Worm (Caenorhabditis elegans) whole organism, L1 larva: ENCODE measurements around the gene srm-3.
A peak's percentile ranks its signal among the peaks of the same experiment; 100 is the strongest.

Experiments
- aly-2 ChIP-seq: fragments of 150-350 bp; optimal IDR thresholded peaks from 2 replicates; lab custom pipeline; 2014; ENCODE audit warnings: missing biosample characterization, missing genetic modification characterization
- ama-1 ChIP-seq: fragments of 150-350 bp; optimal IDR thresholded peaks from 2 replicates; lab custom pipeline; 2014
- blmp-1 ChIP-seq: fragments of 150-350 bp; optimal IDR thresholded peaks from 2 replicates; lab custom pipeline; 2014; ENCODE audit warnings: missing biosample characterization, missing genetic modification characterization
- ces-1 ChIP-seq: fragments of 150-350 bp; optimal IDR thresholded peaks from 2 replicates; lab custom pipeline; 2014; ENCODE audit warnings: missing biosample characterization, missing genetic modification reagents, missing genetic modification characterization
- egl-27 ChIP-seq, 2 experiments: fragments of 150-350 bp in 1 of 2; sonication (generic microtip); optimal IDR thresholded peaks; 3 replicates each; lab custom pipeline; 2017 to 2018; ENCODE audit warnings: missing biosample characterization in 2 of 2, missing genetic modification characterization in 2 of 2, missing genetic modification reagents in 2 of 2
- elt-2 ChIP-seq: sonication (generic microtip); optimal IDR thresholded peaks from 2 replicates; lab custom pipeline; 2016; ENCODE audit warnings: missing genetic modification characterization, mild to moderate bottlenecking, inconsistent platforms, missing compliant biosample characterization, missing genetic modification reagents
- ets-5 ChIP-seq: fragments of 200-800 bp; sonication (Bioruptor generic); IDR thresholded peaks from 2 replicates; pipeline ENCODE4 v1.3.6; 2022; ENCODE audit warnings: missing genetic modification characterization, missing compliant biosample characterization
- lin-35 ChIP-seq, 2 experiments: fragments of 150-350 bp; optimal IDR thresholded peaks; 2 replicates each; lab custom pipeline; 2014; ENCODE audit warnings: missing biosample characterization in 2 of 2, missing genetic modification characterization in 2 of 2, missing genetic modification reagents in 2 of 2
- mep-1 ChIP-seq: fragments of 150-350 bp; optimal IDR thresholded peaks from 2 replicates; lab custom pipeline; 2014; ENCODE audit warnings: missing biosample characterization, missing genetic modification characterization
- nhr-28 ChIP-seq: fragments of 150-350 bp; optimal IDR thresholded peaks from 2 replicates; lab custom pipeline; 2014; ENCODE audit warnings: missing biosample characterization, missing genetic modification characterization
- nhr-76 ChIP-seq: sonication (generic microtip); optimal IDR thresholded peaks from 2 replicates; lab custom pipeline; 2017; ENCODE audit warnings: missing biosample characterization, missing genetic modification characterization
- unc-62 ChIP-seq: fragments of 150-350 bp; optimal IDR thresholded peaks from 2 replicates; lab custom pipeline; 2014; ENCODE audit warnings: missing biosample characterization, missing genetic modification reagents, missing genetic modification characterization

DNA sequence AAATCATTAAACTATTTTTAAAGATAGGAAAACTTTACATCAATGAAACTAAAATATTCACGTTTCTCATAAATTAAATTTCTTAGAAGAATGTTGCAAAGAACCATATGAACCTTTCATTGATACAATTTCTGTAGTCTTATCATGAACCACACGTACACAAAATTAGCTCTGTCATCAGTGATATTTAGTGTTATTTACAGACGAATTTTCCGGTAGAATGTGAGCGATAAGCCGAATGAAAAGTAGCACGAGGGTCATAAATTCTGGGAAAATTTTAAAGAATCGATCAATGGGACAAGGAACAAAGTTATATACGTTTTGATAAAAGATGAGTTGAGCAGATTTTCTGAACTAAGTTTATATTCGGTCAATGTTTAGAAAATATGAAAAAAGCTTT lies 27.8 kb downstream of the srm-3 start:
- TF ChIP-seq lin-35 (GFP tag; optimal IDR thresholded peaks at IDR 0.05; lab: Kevin White, UChicago) (peak in 1 of 2 experiments; percentile 58), ces-1 (GFP tag; lab: Kevin White, UChicago) (no peak), mep-1 (no peak), ets-5 (GFP tag; lab: Robert Waterston, UW) (no peak), elt-2 (peak; percentile 76), nhr-28 (tag; lab: Kevin White, UChicago) (no peak), blmp-1 (tag; lab: Kevin White, UChicago) (no peak), aly-2 (tag; lab: Kevin White, UChicago) (no peak), unc-62 (GFP tag; lab: Kevin White, UChicago) (no peak), ama-1 (no peak), nhr-76 (tag; lab: Kevin White, UChicago) (no peak), egl-27 (tag; optimal IDR thresholded peaks at IDR 0.05; lab: Kevin White, UChicago) (no peak)
